In genomic region chrX:19147939-19148641, dm6 we compare ENCODE assay signal across 5 fruit fly cellular contexts.
TF ChIP-seq lines count a peak whose summit lies in the region.

No protein-coding gene starts in this region.

- no peak for TF ChIP-seq CTCF in whole organism, embryonic (GFP tag; optimal IDR thresholded peaks at IDR 0.05; lab: Kevin White, UChicago)

TF ChIP-seq in whole organism, adult, 20 proteins besides CTCF, POLR2A, EP300 and RAD21:
- TF ChIP-seq cic (GFP tag; optimal IDR thresholded peaks at IDR 0.05; lab: Kevin White, UChicago) (no peak), tj (GFP tag; optimal IDR thresholded peaks at IDR 0.05; lab: Kevin White, UChicago) (peak; percentile 84)

TF ChIP-seq in whole organism, embryonic, 481 proteins besides CTCF, POLR2A, EP300 and RAD21:
- TF ChIP-seq ssp (GFP tag; IDR thresholded peaks at IDR 0.05; lab: Robert Waterston, UW) (no peak), peb (GFP tag; IDR thresholded peaks at IDR 0.05; lab: Robert Waterston, UW) (no peak), Drgx (GFP tag; IDR thresholded peaks at IDR 0.05; lab: Robert Waterston, UW) (0 out of 2 replicates have a peak, but pooled peaks have one; percentile 23), CG18764 (GFP tag; optimal IDR thresholded peaks at IDR 0.05; lab: Kevin White, UChicago) (no peak), Med (GFP tag; lab: Kevin White, UChicago) (peak; percentile 7), ash1 (GFP tag; optimal IDR thresholded peaks at IDR 0.05; lab: Kevin White, UChicago) (no peak), CG31224 (GFP tag; IDR thresholded peaks at IDR 0.05; lab: Robert Waterston, UW) (peak; percentile 82), sens (GFP tag; lab: Kevin White, UChicago) (peak; percentile 43), exex (tag; optimal IDR thresholded peaks at IDR 0.05; lab: Kevin White, UChicago) (peak; percentile 43), sqz (GFP tag; optimal IDR thresholded peaks at IDR 0.05; lab: Kevin White, UChicago) (peak; percentile 67), ci (GFP tag; IDR thresholded peaks at IDR 0.05; lab: Robert Waterston, UW) (no peak), z (GFP tag; IDR thresholded peaks at IDR 0.05; lab: Robert Waterston, UW) (0 out of 3 replicates have a peak, but pooled peaks have one; percentile 37), mirr (GFP tag; optimal IDR thresholded peaks at IDR 0.05; lab: Kevin White, UChicago) (peak; percentile 29), sr (GFP tag; IDR thresholded peaks at IDR 0.05; lab: Robert Waterston, UW) (peak; percentile 53; the same call in 1 of the 3 replicates), chinmo (GFP tag; IDR thresholded peaks at IDR 0.05; lab: Robert Waterston, UW; ENCODE audit: partially characterized antibody) (0 out of 4 replicates have a peak, but pooled peaks have one; percentile 38), CG42726 (GFP tag; IDR thresholded peaks at IDR 0.05; lab: Robert Waterston, UW; ENCODE audit: partially characterized antibody) (no peak), grn (GFP tag; optimal IDR thresholded peaks at IDR 0.05; lab: Kevin White, UChicago) (no peak), sd (tag; optimal IDR thresholded peaks at IDR 0.05; lab: Kevin White, UChicago) (peak; percentile 28)

TF ChIP-seq in whole organism, prepupa, 60 proteins besides CTCF, POLR2A, EP300 and RAD21:
- TF ChIP-seq vri (GFP tag; optimal IDR thresholded peaks at IDR 0.05; lab: Kevin White, UChicago) (peak; percentile 14), esn (GFP tag; optimal IDR thresholded peaks at IDR 0.05; lab: Kevin White, UChicago) (no peak), CG34406 (GFP tag; optimal IDR thresholded peaks at IDR 0.05; lab: Kevin White, UChicago) (peak; percentile 30), achi (GFP tag; optimal IDR thresholded peaks at IDR 0.05; lab: Kevin White, UChicago) (no peak), CG11902 (GFP tag; optimal IDR thresholded peaks at IDR 0.05; lab: Kevin White, UChicago) (no peak), Eip93F (GFP tag; optimal IDR thresholded peaks at IDR 0.05; lab: Kevin White, UChicago) (peak; percentile 4), Gug (GFP tag; IDR thresholded peaks at IDR 0.05; lab: Robert Waterston, UW) (no peak), CG15336 (GFP tag; IDR thresholded peaks at IDR 0.05; lab: Robert Waterston, UW) (0 out of 2 replicates have a peak, but pooled peaks have one; percentile 8), CG11294 (GFP tag; IDR thresholded peaks at IDR 0.05; lab: Robert Waterston, UW) (no peak), dac (GFP tag; optimal IDR thresholded peaks at IDR 0.05; lab: Kevin White, UChicago) (no peak), Eip78C (GFP tag; lab: Kevin White, UChicago) (peak; percentile 42), eg (GFP tag; IDR thresholded peaks at IDR 0.05; lab: Robert Waterston, UW) (peak; percentile 49; the same call in 1 of the 3 replicates), svp (GFP tag; lab: Kevin White, UChicago) (peak; percentile 16), CG6163 (GFP tag; IDR thresholded peaks at IDR 0.05; lab: Robert Waterston, UW) (peak; percentile 65; the same call in 2 of the 3 replicates), CG8319 (GFP tag; optimal IDR thresholded peaks at IDR 0.05; lab: Kevin White, UChicago) (no peak), CG6808 (GFP tag; optimal IDR thresholded peaks at IDR 0.05; lab: Kevin White, UChicago) (peak; percentile 4), CG3919 (GFP tag; optimal IDR thresholded peaks at IDR 0.05; lab: Kevin White, UChicago) (peak; percentile 13), fkh (GFP tag; optimal IDR thresholded peaks at IDR 0.05; lab: Kevin White, UChicago) (peak; percentile 24), ss (GFP tag; optimal IDR thresholded peaks at IDR 0.05; lab: Kevin White, UChicago) (peak in 1 of 2 experiments; percentile 26), CG8119 (GFP tag; IDR thresholded peaks at IDR 0.05; lab: Robert Waterston, UW) (0 out of 3 replicates have a peak, but pooled peaks have one; percentile 27), Ets96B (tag; optimal IDR thresholded peaks at IDR 0.05; lab: Kevin White, UChicago) (no peak), CG8632 (GFP tag; optimal IDR thresholded peaks at IDR 0.05; lab: Kevin White, UChicago) (peak; percentile 38), CG32006 (GFP tag; optimal IDR thresholded peaks at IDR 0.05; lab: Kevin White, UChicago) (peak; percentile 13)

TF ChIP-seq in whole organism, pupa, 21 proteins besides CTCF, POLR2A, EP300 and RAD21:
- TF ChIP-seq Pif1A (GFP tag; optimal IDR thresholded peaks at IDR 0.05; lab: Kevin White, UChicago) (peak; percentile 40), CG12605 (GFP tag; IDR thresholded peaks at IDR 0.05; lab: Robert Waterston, UW) (no peak), CG14655 (GFP tag; optimal IDR thresholded peaks at IDR 0.05; lab: Kevin White, UChicago) (no peak), CG8159 (tag; optimal IDR thresholded peaks at IDR 0.05; lab: Kevin White, UChicago) (no peak), CG10348 (GFP tag; IDR thresholded peaks at IDR 0.05; lab: Robert Waterston, UW) (no peak), Ets98B (GFP tag; IDR thresholded peaks at IDR 0.05; lab: Robert Waterston, UW) (no peak), fd96Ca (GFP tag; IDR thresholded peaks at IDR 0.05; lab: Robert Waterston, UW) (0 out of 3 replicates have a peak, but pooled peaks have one; percentile 11), CG32121 (GFP tag; IDR thresholded peaks at IDR 0.05; lab: Robert Waterston, UW) (no peak), EcR (GFP tag; optimal IDR thresholded peaks at IDR 0.05; lab: Kevin White, UChicago) (no peak), CG4496 (GFP tag; IDR thresholded peaks at IDR 0.05; lab: Robert Waterston, UW) (peak; percentile 43; the same call in 1 of the 3 replicates)

TF ChIP-seq in whole organism, wandering third instar larva, 38 proteins besides CTCF, POLR2A, EP300 and RAD21:
- TF ChIP-seq psq (GFP tag; optimal IDR thresholded peaks at IDR 0.05; lab: Kevin White, UChicago) (peak; percentile 6), h (GFP tag; optimal IDR thresholded peaks at IDR 0.05; lab: Kevin White, UChicago) (peak; percentile 4), Vsx2 (GFP tag; optimal IDR thresholded peaks at IDR 0.05; lab: Kevin White, UChicago; ENCODE audit: partially characterized antibody) (peak; percentile 39), Jra (GFP tag; optimal IDR thresholded peaks at IDR 0.05; lab: Kevin White, UChicago) (peak; percentile 26), CG32264 (GFP tag; optimal IDR thresholded peaks at IDR 0.05; lab: Kevin White, UChicago) (no peak)
